Worm (Caenorhabditis elegans) whole organism, L1 larva: Measurements from ENCODE around the gene spp-31.

Experiments
- C04F5.9 ChIP-seq: sonication (generic microtip); optimal IDR thresholded peaks from 2 replicates; lab custom pipeline; 2016; ENCODE audit warnings: missing genetic modification characterization, missing compliant biosample characterization
- F16B12.6 ChIP-seq: fragments of 150-350 bp; optimal IDR thresholded peaks from 2 replicates; lab custom pipeline; 2014; ENCODE audit warnings: missing biosample characterization, missing genetic modification characterization
- aha-1 ChIP-seq: fragments of 150-350 bp; optimal IDR thresholded peaks from 2 replicates; lab custom pipeline; 2014; ENCODE audit warnings: missing biosample characterization, missing genetic modification characterization
- alr-1 ChIP-seq: fragments of 200-800 bp; sonication (Bioruptor generic); optimal IDR thresholded peaks from 2 replicates; lab custom pipeline; 2018; ENCODE audit warnings: borderline replicate concordance, mild to moderate bottlenecking, missing genetic modification characterization, missing compliant biosample characterization
- ceh-8 ChIP-seq: fragments of 200-800 bp; sonication (Bioruptor generic); optimal IDR thresholded peaks from 2 replicates; lab custom pipeline; 2018; ENCODE audit warnings: mild to moderate bottlenecking, missing genetic modification characterization, moderate library complexity, missing compliant biosample characterization
- ceh-82 ChIP-seq, 3 experiments: fragments of 150-350 bp in 1 of 3; sonication (generic microtip) in 2 of 3; optimal IDR thresholded peaks; 2 replicates each; lab custom pipeline; 2014 to 2017; ENCODE audit warnings: missing biosample characterization in 3 of 3, missing genetic modification characterization in 3 of 3
- efl-1 ChIP-seq, 4 experiments: fragments of 150-350 bp; optimal IDR thresholded peaks in 3 of 4; peaks in 1 of 4; 1 replicate in 1 of 4; 2 replicates in 3 of 4; lab custom pipeline; 2014; ENCODE audit warnings: missing biosample characterization in 2 of 4, missing genetic modification characterization in 2 of 4, missing genetic modification reagents in 2 of 4
- egl-27 ChIP-seq, 2 experiments: fragments of 150-350 bp in 1 of 2; sonication (generic microtip); optimal IDR thresholded peaks; 3 replicates each; lab custom pipeline; 2017 to 2018; ENCODE audit warnings: missing biosample characterization in 2 of 2, missing genetic modification characterization in 2 of 2, missing genetic modification reagents in 2 of 2
- elt-2 ChIP-seq: sonication (generic microtip); optimal IDR thresholded peaks from 2 replicates; lab custom pipeline; 2016; ENCODE audit warnings: missing genetic modification characterization, mild to moderate bottlenecking, inconsistent platforms, missing compliant biosample characterization, missing genetic modification reagents
- fkh-8 ChIP-seq: sonication (generic microtip); optimal IDR thresholded peaks from 2 replicates; lab custom pipeline; 2016; ENCODE audit warnings: mild to moderate bottlenecking, missing genetic modification characterization, missing compliant biosample characterization
- grh-1 ChIP-seq: fragments of 200-800 bp; sonication (Bioruptor generic); IDR thresholded peaks from 2 replicates; pipeline ENCODE4 v1.3.6; 2022; ENCODE audit warnings: missing genetic modification reagents, missing genetic modification characterization, missing compliant biosample characterization
- hlh-17 ChIP-seq: fragments of 200-800 bp; sonication (Bioruptor generic); optimal IDR thresholded peaks from 2 replicates; lab custom pipeline; 2018; ENCODE audit warnings: missing genetic modification characterization, mild to moderate bottlenecking, missing compliant biosample characterization, moderate library complexity, borderline replicate concordance
- hlh-4 ChIP-seq: sonication (generic microtip); optimal IDR thresholded peaks from 2 replicates; lab custom pipeline; 2016; ENCODE audit warnings: mild to moderate bottlenecking, missing genetic modification characterization, missing compliant biosample characterization
- irx-1 ChIP-seq: sonication (generic microtip); optimal IDR thresholded peaks from 2 replicates; lab custom pipeline; 2016; ENCODE audit warnings: missing genetic modification characterization, missing compliant biosample characterization
- isw-1 ChIP-seq: fragments of 200-800 bp; sonication (Bioruptor generic); IDR thresholded peaks from 2 replicates; pipeline ENCODE4 v1.3.6; 2022; ENCODE audit warnings: missing genetic modification characterization, missing compliant biosample characterization
- lin-14 ChIP-seq: fragments of 200-800 bp; sonication (Bioruptor generic); optimal IDR thresholded peaks from 2 replicates; lab custom pipeline; 2018; ENCODE audit warnings: mild to moderate bottlenecking, missing genetic modification characterization, moderate library complexity, missing compliant biosample characterization
- lin-15B ChIP-seq: fragments of 150-350 bp; sonication (generic microtip); optimal IDR thresholded peaks from 3 replicates; lab custom pipeline; 2014; ENCODE audit warnings: missing biosample characterization, missing genetic modification characterization
- lir-3 ChIP-seq: sonication (generic microtip); optimal IDR thresholded peaks from 2 replicates; lab custom pipeline; 2016; ENCODE audit warnings: mild to moderate bottlenecking, missing genetic modification characterization, moderate library complexity, missing compliant biosample characterization; ENCODE audit not compliant: poor library complexity
- mab-9 ChIP-seq: fragments of 200-800 bp; sonication (Bioruptor generic); IDR thresholded peaks from 2 replicates; pipeline ENCODE4 v1.3.6; 2022; ENCODE audit warnings: missing genetic modification reagents, missing genetic modification characterization, missing compliant biosample characterization
- mef-2 ChIP-seq: fragments of 150-350 bp; optimal IDR thresholded peaks from 2 replicates; lab custom pipeline; 2014; ENCODE audit warnings: missing biosample characterization, missing genetic modification characterization
- nhr-19 ChIP-seq: fragments of 200-800 bp; sonication (Bioruptor generic); conservative IDR thresholded peaks from 2 replicates; pipeline ENCODE4 v1.3.6; 2022; ENCODE audit warnings: missing genetic modification characterization, missing compliant biosample characterization
- nhr-20 ChIP-seq: sonication (generic microtip); optimal IDR thresholded peaks from 2 replicates; lab custom pipeline; 2016; ENCODE audit warnings: mild to moderate bottlenecking, missing genetic modification characterization, missing compliant biosample characterization
- nhr-237 ChIP-seq: fragments of 150-350 bp; optimal IDR thresholded peaks from 2 replicates; lab custom pipeline; 2014; ENCODE audit warnings: missing biosample characterization, missing genetic modification characterization
- nhr-28 ChIP-seq: fragments of 150-350 bp; optimal IDR thresholded peaks from 2 replicates; lab custom pipeline; 2014; ENCODE audit warnings: missing biosample characterization, missing genetic modification characterization
- nhr-71 ChIP-seq: sonication (generic microtip); optimal IDR thresholded peaks from 2 replicates; lab custom pipeline; 2016; ENCODE audit warnings: mild to moderate bottlenecking, missing genetic modification characterization, moderate library complexity, missing compliant biosample characterization
- nhr-76 ChIP-seq: sonication (generic microtip); optimal IDR thresholded peaks from 2 replicates; lab custom pipeline; 2017; ENCODE audit warnings: missing biosample characterization, missing genetic modification characterization
- nhr-85 ChIP-seq: sonication (generic microtip); peaks from one replicate; lab custom pipeline; 2016; ENCODE audit warnings: missing genetic modification characterization, inconsistent platforms, missing compliant biosample characterization
- pag-3 ChIP-seq: sonication (generic microtip); optimal IDR thresholded peaks from 2 replicates; lab custom pipeline; 2017; ENCODE audit warnings: missing genetic modification characterization, mild to moderate bottlenecking, missing compliant biosample characterization, antibody characterized with exemption, borderline replicate concordance; ENCODE audit not compliant: insufficient read depth
- pax-3 ChIP-seq: fragments of 200-800 bp; sonication (Bioruptor generic); optimal IDR thresholded peaks from 2 replicates; lab custom pipeline; 2018; ENCODE audit warnings: mild to moderate bottlenecking, missing genetic modification characterization, moderate library complexity, missing compliant biosample characterization
- pqm-1 ChIP-seq: sonication (generic microtip); optimal IDR thresholded peaks from 3 replicates; lab custom pipeline; 2017; ENCODE audit warnings: missing biosample characterization, missing genetic modification characterization
- rnt-1 ChIP-seq: sonication (generic microtip); optimal IDR thresholded peaks from 2 replicates; lab custom pipeline; 2016; ENCODE audit warnings: mild to moderate bottlenecking, missing genetic modification characterization, moderate library complexity, missing compliant biosample characterization
- skn-1 ChIP-seq: fragments of 150-350 bp; optimal IDR thresholded peaks from 2 replicates; lab custom pipeline; 2014; ENCODE audit warnings: missing biosample characterization, missing genetic modification characterization
- snu-23 ChIP-seq: sonication (generic microtip); optimal IDR thresholded peaks from 2 replicates; lab custom pipeline; 2016; ENCODE audit warnings: missing genetic modification characterization, missing compliant biosample characterization
- sup-37 ChIP-seq: fragments of 200-800 bp; sonication (Bioruptor generic); optimal IDR thresholded peaks from 2 replicates; lab custom pipeline; 2018; ENCODE audit warnings: mild to moderate bottlenecking, missing genetic modification characterization, missing compliant biosample characterization
- swsn-7 ChIP-seq: sonication (generic microtip); optimal IDR thresholded peaks from 2 replicates; lab custom pipeline; 2016; ENCODE audit warnings: missing genetic modification characterization, missing compliant biosample characterization
- tlp-1 ChIP-seq: fragments of 150-350 bp; optimal IDR thresholded peaks from 2 replicates; lab custom pipeline; 2014; ENCODE audit warnings: missing biosample characterization, missing genetic modification characterization
- unc-130 ChIP-seq: fragments of 150-350 bp; optimal IDR thresholded peaks from 2 replicates; lab custom pipeline; 2017; ENCODE audit warnings: missing biosample characterization, missing genetic modification characterization, inconsistent platforms
- unc-86 ChIP-seq: sonication (generic microtip); optimal IDR thresholded peaks from 2 replicates; lab custom pipeline; 2016; ENCODE audit warnings: missing genetic modification characterization, missing compliant biosample characterization
- zag-1 ChIP-seq: fragments of 150-350 bp; optimal IDR thresholded peaks from 2 replicates; lab custom pipeline; 2014; ENCODE audit warnings: missing biosample characterization, missing genetic modification characterization
- zip-4 ChIP-seq: fragments of 200-800 bp; sonication (Bioruptor generic); optimal IDR thresholded peaks from 2 replicates; lab custom pipeline; 2018; ENCODE audit warnings: mild to moderate bottlenecking, missing genetic modification characterization, moderate library complexity, missing compliant biosample characterization
- ztf-4 ChIP-seq: fragments of 150-350 bp; optimal IDR thresholded peaks from 2 replicates; lab custom pipeline; 2014; ENCODE audit warnings: missing biosample characterization, missing genetic modification characterization

Gene spp-31

DNA sequence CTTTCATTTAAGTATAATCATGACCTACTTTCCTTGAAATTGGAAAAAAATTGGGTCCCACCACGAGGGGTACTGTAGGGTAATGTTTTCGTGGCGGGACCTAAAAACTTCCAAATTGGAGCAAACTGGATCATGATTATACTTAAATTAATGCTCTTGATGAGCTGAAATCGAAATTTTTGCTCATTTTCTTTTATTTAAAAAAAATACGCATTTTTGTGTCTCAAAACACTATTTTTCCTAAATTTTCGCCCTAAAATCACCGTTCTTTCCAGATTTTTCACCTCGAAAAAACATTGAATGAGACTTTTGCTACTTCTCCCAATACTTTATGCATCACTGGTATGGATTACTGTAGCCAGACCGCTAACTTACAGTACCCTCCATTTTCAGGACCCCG is at the start of gene spp-31:
spp-31 (plus strand) TSS at position 301 of the 400 bp plus-strand sequence.
- TF ChIP-seq mef-2 (tag; lab: Kevin White, UChicago) = no peak
- TF ChIP-seq nhr-85 (tag; lab: Kevin White, UChicago) = peak; percentile 27
- no peak for TF ChIP-seq lin-15B (tag; lab: Kevin White, UChicago)

DNA sequence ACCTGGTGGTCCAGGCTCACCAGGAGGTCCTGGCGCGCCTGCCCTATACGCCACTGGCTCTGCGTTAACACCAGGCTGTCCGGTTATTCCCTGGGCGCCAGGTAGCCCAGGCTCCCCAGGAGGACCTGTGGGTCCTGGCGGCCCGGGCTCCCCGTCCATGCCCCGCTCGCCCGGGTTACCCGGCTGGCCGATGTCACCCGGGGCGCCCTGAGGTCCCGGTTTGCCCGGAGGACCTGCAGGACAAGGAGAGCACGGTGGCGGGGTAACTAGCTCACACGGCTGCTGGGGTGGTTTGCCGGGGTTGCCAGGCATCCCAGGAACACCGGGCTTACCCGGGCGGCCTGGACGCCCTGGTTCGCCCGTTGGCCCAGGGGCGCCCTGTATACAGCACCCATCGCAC is 48.3 kb upstream of the spp-31 start:
- TF ChIP-seq ceh-82 (tag; optimal IDR thresholded peaks at IDR 0.05; lab: Kevin White, UChicago) (no peak), pax-3 (no peak), ceh-8 (peak; percentile 91), efl-1 (optimal IDR thresholded peaks at IDR 0.05; lab: Kevin White, UChicago) (no peak), efl-1 (GFP tag; optimal IDR thresholded peaks at IDR 0.05 in 1 of 2; lab: Kevin White, UChicago) (peak in 1 of 2 experiments; percentile 18), hlh-17 (GFP tag; lab: Kevin White, UChicago) (no peak)

DNA sequence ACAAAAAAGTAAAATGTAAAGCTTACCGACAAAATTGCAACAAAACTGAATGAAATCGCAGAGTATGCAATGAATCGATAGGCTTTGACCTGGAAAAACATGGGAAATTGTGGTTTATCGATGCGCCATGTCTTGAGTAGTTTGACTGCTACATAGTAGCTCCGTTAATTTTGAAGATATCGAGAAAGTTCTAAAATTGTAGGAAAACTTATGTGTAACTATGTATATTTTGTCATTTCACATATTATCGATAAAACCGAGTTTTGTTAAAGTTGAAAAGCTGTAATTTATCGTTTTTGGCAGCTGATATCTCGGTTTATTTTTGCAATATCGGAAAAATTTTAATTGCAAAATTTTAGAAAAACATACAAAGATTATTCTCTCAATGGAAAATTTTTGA is 47.2 kb upstream of the spp-31 start, which contains the start of gene col-105:
col-105 (minus strand) TSS at position 101 of the 400 bp plus-strand sequence.
- TF ChIP-seq lin-14 (GFP tag; lab: Kevin White, UChicago) = no peak
- no peak for TF ChIP-seq mab-9
- no peak for TF ChIP-seq C04F5.9 (tag; lab: Kevin White, UChicago)
- no peak for TF ChIP-seq hlh-4 (tag; lab: Kevin White, UChicago)
- TF ChIP-seq pqm-1 (tag; lab: Kevin White, UChicago) = no peak
- no peak for TF ChIP-seq pag-3 (tag; lab: Kevin White, UChicago)
- no peak for TF ChIP-seq ztf-4 (tag; lab: Kevin White, UChicago)
- TF ChIP-seq elt-2 (tag; lab: Kevin White, UChicago) = no peak
- no peak for TF ChIP-seq unc-86 (tag; lab: Kevin White, UChicago)
- TF ChIP-seq skn-1 (tag; lab: Kevin White, UChicago) = no peak
- TF ChIP-seq fkh-8 (tag; lab: Kevin White, UChicago) = no peak
- no peak for TF ChIP-seq sup-37 (GFP tag; lab: Kevin White, UChicago)
- TF ChIP-seq F16B12.6 (tag; lab: Kevin White, UChicago) = no peak

DNA sequence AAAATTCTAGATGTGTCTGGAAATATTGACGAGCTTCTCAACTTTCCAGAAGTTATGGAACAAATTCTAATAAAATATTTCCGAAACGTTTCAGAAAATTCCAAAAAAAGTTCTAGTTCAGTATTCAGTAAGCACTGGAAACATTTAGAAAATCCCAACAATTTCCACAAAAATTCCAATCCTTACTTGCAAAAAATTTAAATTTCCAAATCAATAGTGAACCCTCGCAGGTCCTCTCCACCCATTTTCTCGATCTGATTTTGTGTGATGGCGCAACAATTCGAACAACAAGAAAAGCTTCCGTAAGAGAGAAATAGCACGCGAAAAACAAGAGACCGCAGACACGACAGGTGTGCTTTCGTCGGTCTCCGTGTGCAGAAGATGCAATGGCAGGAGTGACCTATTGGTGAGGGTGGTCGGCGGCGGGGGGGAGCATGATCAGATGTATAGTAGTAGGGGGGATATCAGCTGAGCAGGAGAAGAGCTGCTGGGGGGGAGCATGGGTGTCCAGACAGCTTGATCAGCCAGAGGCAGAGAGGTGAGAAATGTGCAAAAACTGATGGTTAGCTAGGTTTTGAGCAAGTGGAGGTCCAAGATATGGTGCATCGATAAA is 44.6 kb upstream of the spp-31 start:
- TF ChIP-seq C04F5.9 (tag; lab: Kevin White, UChicago) (no peak), pag-3 (tag; lab: Kevin White, UChicago) (peak; percentile 94), irx-1 (tag; lab: Kevin White, UChicago) (no peak), nhr-28 (tag; lab: Kevin White, UChicago) (no peak), lir-3 (tag; lab: Kevin White, UChicago) (no peak), zip-4 (no peak), ceh-82 (tag; optimal IDR thresholded peaks at IDR 0.05; lab: Kevin White, UChicago) (no peak), grh-1 (GFP tag; lab: Robert Waterston, UW) (no peak), alr-1 (tag; lab: Kevin White, UChicago) (no peak), F16B12.6 (tag; lab: Kevin White, UChicago) (no peak), unc-130 (tag; lab: Kevin White, UChicago) (peak; percentile 12), zag-1 (tag; lab: Kevin White, UChicago) (no peak), nhr-237 (tag; lab: Kevin White, UChicago) (no peak), nhr-85 (tag; lab: Kevin White, UChicago) (no peak), hlh-4 (tag; lab: Kevin White, UChicago) (no peak), skn-1 (tag; lab: Kevin White, UChicago) (no peak), swsn-7 (no peak), nhr-20 (tag; lab: Kevin White, UChicago) (peak; percentile 10), efl-1 (optimal IDR thresholded peaks at IDR 0.05; lab: Kevin White, UChicago) (no peak), efl-1 (GFP tag; optimal IDR thresholded peaks at IDR 0.05 in 1 of 2; lab: Kevin White, UChicago) (peak in 1 of 2 experiments; percentile 37), aha-1 (tag; lab: Kevin White, UChicago) (no peak), ztf-4 (tag; lab: Kevin White, UChicago) (no peak), snu-23 (GFP tag; lab: Kevin White, UChicago) (no peak), isw-1 (GFP tag; lab: Robert Waterston, UW) (no peak), mef-2 (tag; lab: Kevin White, UChicago) (no peak), egl-27 (tag; optimal IDR thresholded peaks at IDR 0.05; lab: Kevin White, UChicago) (no peak), nhr-19 (GFP tag; lab: Robert Waterston, UW) (peak; percentile 32), nhr-71 (tag; lab: Kevin White, UChicago) (peak; percentile 50), nhr-76 (tag; lab: Kevin White, UChicago) (no peak), rnt-1 (tag; lab: Kevin White, UChicago) (peak; percentile 73), tlp-1 (no peak)
- TF ChIP-seq, all 84 proteins: peak for 7
